Fruit fly (Drosophila melanogaster) whole organism, embryonic: Measurements from ENCODE around the gene CG11723.

Experiments used
- Atf3 ChIP-seq: fragments of 200-800 bp; sonication (Bioruptor generic); optimal IDR thresholded peaks from 3 replicates; lab custom pipeline; 2016; ENCODE audit warnings: missing biosample characterization, missing genetic modification characterization
- BtbVII ChIP-seq: fragments of 200-800 bp; sonication (Bioruptor generic); optimal IDR thresholded peaks from 3 replicates; lab custom pipeline; 2017; ENCODE audit warnings: missing biosample characterization, mild to moderate bottlenecking, missing genetic modification characterization
- CG10209 ChIP-seq: fragments of 200-800 bp; sonication (Bioruptor generic); optimal IDR thresholded peaks from 3 replicates; lab custom pipeline; 2017; ENCODE audit warnings: missing biosample characterization, mild to moderate bottlenecking, missing genetic modification characterization, missing genetic modification reagents
- CG10321 ChIP-seq: fragments of 200-800 bp; sonication (Bioruptor generic); IDR thresholded peaks from 2 replicates; pipeline ENCODE4 v1.3.6; 2022; ENCODE audit warnings: missing biosample characterization, missing genetic modification characterization
- CG11695 ChIP-seq: fragments of 200-800 bp; sonication (Bioruptor generic); IDR thresholded peaks from 3 replicates; pipeline ENCODE4 v1.3.6; 2022; ENCODE audit warnings: missing biosample characterization, missing genetic modification characterization
- CG16863 ChIP-seq: fragments of 200-800 bp; sonication (Bioruptor generic); optimal IDR thresholded peaks from 3 replicates; lab custom pipeline; 2016; ENCODE audit warnings: missing biosample characterization, missing genetic modification characterization
- CG3065 ChIP-seq: fragments of 200-800 bp; sonication (Bioruptor generic); optimal IDR thresholded peaks from 2 replicates; lab custom pipeline; 2016; ENCODE audit warnings: missing biosample characterization, missing genetic modification characterization
- CG31441 ChIP-seq: fragments of 200-800 bp; sonication (Bioruptor generic); IDR thresholded peaks from 2 replicates; pipeline ENCODE4 v1.3.6; 2022; ENCODE audit warnings: missing biosample characterization, missing genetic modification characterization
- CG32532 ChIP-seq: fragments of 200-800 bp; sonication (Bioruptor generic); IDR thresholded peaks from 2 replicates; pipeline ENCODE4 v1.3.6; 2022; ENCODE audit warnings: missing biosample characterization, missing genetic modification characterization
- CG3281 ChIP-seq: fragments of 200-800 bp; sonication (Bioruptor generic); optimal IDR thresholded peaks from 3 replicates; lab custom pipeline; 2017; ENCODE audit warnings: missing biosample characterization, mild to moderate bottlenecking, missing genetic modification characterization
- CG34224 ChIP-seq: fragments of 200-800 bp; sonication (Bioruptor generic); IDR thresholded peaks from 3 replicates; pipeline ENCODE4 v1.3.6; 2022; ENCODE audit warnings: missing biosample characterization, missing genetic modification characterization; ENCODE audit not compliant: partially characterized antibody
- CG4730 ChIP-seq: fragments of 200-800 bp; sonication (Bioruptor generic); IDR thresholded peaks from 2 replicates; pipeline ENCODE4 v1.3.6; 2022; ENCODE audit warnings: missing biosample characterization, missing genetic modification characterization
- CG6272 ChIP-seq: fragments of 200-800 bp; sonication (Bioruptor generic); IDR thresholded peaks from 2 replicates; pipeline ENCODE4 v1.3.6; 2022; ENCODE audit warnings: missing biosample characterization, missing genetic modification characterization
- CG7745 ChIP-seq: fragments of 200-800 bp; sonication (Bioruptor generic); optimal IDR thresholded peaks from 2 replicates; lab custom pipeline; 2018; ENCODE audit warnings: missing biosample characterization, mild to moderate bottlenecking, missing genetic modification characterization, moderate library complexity
- CG8388 ChIP-seq: fragments of 200-800 bp; sonication (Bioruptor generic); optimal IDR thresholded peaks from 2 replicates; lab custom pipeline; 2019; ENCODE audit warnings: missing biosample characterization, mild to moderate bottlenecking, missing genetic modification characterization, moderate library complexity
- CG9727 ChIP-seq: fragments of 200-800 bp; sonication (Bioruptor generic); optimal IDR thresholded peaks from 3 replicates; lab custom pipeline; 2017; ENCODE audit warnings: missing biosample characterization, mild to moderate bottlenecking, missing genetic modification characterization
- CG9932 ChIP-seq: fragments of 200-800 bp; sonication (Bioruptor generic); IDR thresholded peaks from 2 replicates; pipeline ENCODE4 v1.3.6; 2022; ENCODE audit warnings: missing biosample characterization, missing genetic modification characterization
- CHES-1-like ChIP-seq: fragments of 200-800 bp; sonication (Bioruptor generic); optimal IDR thresholded peaks from 2 replicates; lab custom pipeline; 2016; ENCODE audit warnings: missing biosample characterization, missing genetic modification characterization
- CrebB ChIP-seq: fragments of 200-800 bp; sonication (Bioruptor generic); optimal IDR thresholded peaks from 3 replicates; lab custom pipeline; 2018; ENCODE audit warnings: missing biosample characterization, mild to moderate bottlenecking, missing genetic modification characterization
- Dref ChIP-seq: fragments of 200-800 bp; sonication (Bioruptor generic); IDR thresholded peaks from 2 replicates; pipeline ENCODE4 v1.3.6; 2022; ENCODE audit warnings: missing biosample characterization, missing genetic modification characterization
- E2f1 ChIP-seq: fragments of 200-800 bp; sonication (Bioruptor generic); IDR thresholded peaks from 2 replicates; pipeline ENCODE4 v1.3.6; 2022; ENCODE audit warnings: missing biosample characterization, missing genetic modification characterization
- Hmr ChIP-seq: fragments of 200-800 bp; sonication (Bioruptor generic); optimal IDR thresholded peaks from 3 replicates; lab custom pipeline; 2017; ENCODE audit warnings: mild to moderate bottlenecking, missing biosample characterization, missing genetic modification reagents, missing genetic modification characterization
- Jarid2 ChIP-seq: fragments of 200-800 bp; sonication (Bioruptor generic); optimal IDR thresholded peaks from 3 replicates; lab custom pipeline; 2017; ENCODE audit warnings: mild to moderate bottlenecking, missing biosample characterization, missing genetic modification reagents, missing genetic modification characterization
- Med ChIP-seq: fragments of 200-800 bp; sonication (Bioruptor generic); peaks from one replicate; lab custom pipeline; 2016; ENCODE audit warnings: missing biosample characterization, missing genetic modification characterization, mild to moderate bottlenecking, inconsistent platforms, moderate library complexity
- NK7.1 ChIP-seq: fragments of 200-800 bp; sonication (Bioruptor generic); optimal IDR thresholded peaks from 3 replicates; lab custom pipeline; 2016; ENCODE audit warnings: missing biosample characterization, missing genetic modification characterization
- Scr ChIP-seq: fragments of 200-800 bp; sonication (Bioruptor generic); IDR thresholded peaks from 2 replicates; pipeline ENCODE4 v1.3.6; 2022; ENCODE audit warnings: missing biosample characterization, missing genetic modification characterization; ENCODE audit not compliant: partially characterized antibody
- abd-A ChIP-seq: fragments of 200-800 bp; sonication (Bioruptor generic); optimal IDR thresholded peaks from 3 replicates; lab custom pipeline; 2019; ENCODE audit warnings: missing biosample characterization, mild to moderate bottlenecking, missing genetic modification characterization, moderate library complexity
- al ChIP-seq: fragments of 200-800 bp; sonication (Bioruptor generic); IDR thresholded peaks from 2 replicates; pipeline ENCODE4 v1.3.6; 2022; ENCODE audit warnings: missing biosample characterization, missing genetic modification characterization
- ato ChIP-seq: fragments of 200-800 bp; sonication (Bioruptor generic); IDR thresholded peaks from 2 replicates; pipeline ENCODE4 v1.3.6; 2022; ENCODE audit warnings: missing biosample characterization, missing genetic modification characterization; ENCODE audit not compliant: partially characterized antibody
- btn ChIP-seq: fragments of 200-800 bp; sonication (Bioruptor generic); optimal IDR thresholded peaks from 2 replicates; lab custom pipeline; 2016; ENCODE audit warnings: missing biosample characterization, missing genetic modification characterization
- cg ChIP-seq: fragments of 200-800 bp; sonication (Bioruptor generic); optimal IDR thresholded peaks from 3 replicates; lab custom pipeline; 2019; ENCODE audit warnings: missing biosample characterization, mild to moderate bottlenecking, missing genetic modification characterization, moderate library complexity
- dimm ChIP-seq: fragments of 200-800 bp; sonication (Bioruptor generic); IDR thresholded peaks from 2 replicates; pipeline ENCODE4 v1.3.6; 2022; ENCODE audit warnings: missing biosample characterization, missing genetic modification characterization
- dmrt11E ChIP-seq: fragments of 200-800 bp; sonication (Bioruptor generic); optimal IDR thresholded peaks from 3 replicates; lab custom pipeline; 2018; ENCODE audit warnings: missing biosample characterization, mild to moderate bottlenecking, missing genetic modification characterization, moderate library complexity
- ewg ChIP-seq: fragments of 200-800 bp; sonication (Bioruptor generic); optimal IDR thresholded peaks from 3 replicates; lab custom pipeline; 2017; ENCODE audit warnings: mild to moderate bottlenecking, missing biosample characterization, missing genetic modification reagents, missing genetic modification characterization
- grn ChIP-seq: fragments of 200-800 bp; sonication (Bioruptor generic); optimal IDR thresholded peaks from 3 replicates; lab custom pipeline; 2017; ENCODE audit warnings: missing biosample characterization, missing genetic modification characterization
- gsb ChIP-seq: fragments of 200-800 bp; sonication (Bioruptor generic); IDR thresholded peaks from 2 replicates; pipeline ENCODE4 v1.3.6; 2022; ENCODE audit warnings: missing biosample characterization, missing genetic modification characterization
- hbn ChIP-seq: fragments of 200-800 bp; sonication (Bioruptor generic); IDR thresholded peaks from 2 replicates; pipeline ENCODE4 v1.3.6; 2022; ENCODE audit warnings: missing biosample characterization, missing genetic modification characterization; ENCODE audit not compliant: partially characterized antibody
- kay ChIP-seq: fragments of 200-800 bp; sonication (Bioruptor generic); optimal IDR thresholded peaks from 2 replicates; lab custom pipeline; 2016; ENCODE audit warnings: missing biosample characterization, missing genetic modification characterization
- mam ChIP-seq: fragments of 200-800 bp; sonication (Bioruptor generic); optimal IDR thresholded peaks from 3 replicates; lab custom pipeline; 2016; ENCODE audit warnings: missing biosample characterization, missing genetic modification characterization
- odd ChIP-seq: fragments of 200-800 bp; sonication (Bioruptor generic); optimal IDR thresholded peaks from 2 replicates; lab custom pipeline; 2017; ENCODE audit warnings: missing biosample characterization, mild to moderate bottlenecking, missing genetic modification characterization
- pros ChIP-seq: fragments of 200-800 bp; sonication (Bioruptor generic); optimal IDR thresholded peaks from 3 replicates; lab custom pipeline; 2019; ENCODE audit warnings: missing biosample characterization, mild to moderate bottlenecking, missing genetic modification characterization, moderate library complexity
- ranshi ChIP-seq: fragments of 200-800 bp; sonication (Bioruptor generic); IDR thresholded peaks from 2 replicates; pipeline ENCODE4 v1.3.6; 2022; ENCODE audit warnings: missing biosample characterization, missing genetic modification characterization
- sna ChIP-seq: fragments of 200-800 bp; sonication (Bioruptor generic); IDR thresholded peaks from 2 replicates; pipeline ENCODE4 v1.3.6; 2022; ENCODE audit warnings: missing biosample characterization, missing genetic modification characterization; ENCODE audit not compliant: partially characterized antibody
- sug ChIP-seq: fragments of 200-800 bp; optimal IDR thresholded peaks from 2 replicates; lab custom pipeline; 2019; ENCODE audit warnings: missing biosample characterization, mild to moderate bottlenecking, missing genetic modification characterization, moderate library complexity
- tio ChIP-seq: fragments of 200-800 bp; sonication (Bioruptor generic); optimal IDR thresholded peaks from 2 replicates; lab custom pipeline; 2017; ENCODE audit warnings: missing biosample characterization, missing genetic modification characterization, inconsistent platforms
- unpg ChIP-seq: fragments of 200-800 bp; sonication (Bioruptor generic); optimal IDR thresholded peaks from 3 replicates; lab custom pipeline; 2018; ENCODE audit warnings: missing biosample characterization, mild to moderate bottlenecking, missing genetic modification characterization, moderate library complexity
- vnd ChIP-seq: fragments of 200-800 bp; sonication (Bioruptor generic); IDR thresholded peaks from 3 replicates; pipeline ENCODE4 v1.3.6; 2022; ENCODE audit warnings: missing biosample characterization, missing genetic modification characterization; ENCODE audit not compliant: partially characterized antibody

Gene CG11723

dm6 chr2L:2161244-2162243, 14.5 kb upstream of the CG11723 start (continued):
- TF ChIP-seq CG11695 (peak; percentile 28; the same call in 1 of the 3 replicates), Hmr (GFP tag; lab: Kevin White, UChicago) (no peak), CG10209 (peak; percentile 58), tio (GFP tag; lab: Kevin White, UChicago) (no peak), E2f1 (GFP tag; lab: Robert Waterston, UW) (no peak), CG9932 (GFP tag; lab: Robert Waterston, UW) (peak; percentile 62), Atf3 (peak; percentile 2), CG32532 (no peak), pros (GFP tag; lab: Kevin White, UChicago) (peak; percentile 97), Jarid2 (GFP tag; lab: Kevin White, UChicago) (peak; percentile 59), dimm (GFP tag; lab: Robert Waterston, UW) (no peak), CHES-1-like (GFP tag; lab: Kevin White, UChicago) (peak; percentile 7), vnd (GFP tag; lab: Robert Waterston, UW) (no peak), sug (tag; lab: Kevin White, UChicago) (peak; percentile 67), CG4730 (GFP tag; lab: Robert Waterston, UW) (no peak), CG3281 (GFP tag; lab: Kevin White, UChicago) (peak; percentile 42), hbn (GFP tag; lab: Robert Waterston, UW) (no peak), Dref (GFP tag; lab: Robert Waterston, UW) (no peak), Scr (GFP tag; lab: Robert Waterston, UW) (peak; percentile 51), btn (GFP tag; lab: Kevin White, UChicago) (no peak), CG6272 (GFP tag; lab: Robert Waterston, UW) (no peak), CG8388 (GFP tag; lab: Kevin White, UChicago) (peak; percentile 11), odd (no peak), Med (GFP tag; lab: Kevin White, UChicago) (peak; percentile 76), ato (GFP tag; lab: Robert Waterston, UW) (0 out of 2 replicates have a peak, but pooled peaks have one; percentile 28), CG10321 (GFP tag; lab: Robert Waterston, UW) (no peak), CG3065 (peak; percentile 4), ewg (GFP tag; lab: Kevin White, UChicago) (peak; percentile 47), abd-A (tag; lab: Kevin White, UChicago) (peak; percentile 58), grn (GFP tag; lab: Kevin White, UChicago) (peak; percentile 65), CG34224 (GFP tag; lab: Robert Waterston, UW) (peak; percentile 41; the same call in 2 of the 3 replicates), unpg (GFP tag; lab: Kevin White, UChicago) (peak; percentile 7), gsb (GFP tag; lab: Robert Waterston, UW) (0 out of 2 replicates have a peak, but pooled peaks have one; percentile 13), mam (GFP tag; lab: Kevin White, UChicago) (peak; percentile 36), cg (GFP tag; lab: Kevin White, UChicago) (peak; percentile 68), kay (GFP tag; lab: Kevin White, UChicago) (peak; percentile 83), NK7.1 (peak; percentile 19), sna (GFP tag; lab: Robert Waterston, UW) (0 out of 2 replicates have a peak, but pooled peaks have one; percentile 39), CrebB (tag; lab: Kevin White, UChicago) (no peak), al (no peak), CG9727 (GFP tag; lab: Kevin White, UChicago) (peak; percentile 58), dmrt11E (tag; lab: Kevin White, UChicago) (peak; percentile 53), BtbVII (no peak), CG7745 (no peak), CG31441 (peak; percentile 30; the same call in 1 of the 2 replicates), CG16863 (GFP tag; lab: Kevin White, UChicago) (peak; percentile 27), ranshi (GFP tag; lab: Robert Waterston, UW) (peak; percentile 19; the same call in 1 of the 2 replicates)
